Worm (Caenorhabditis elegans): ENCODE data around the gene K08E4.2.

DNA sequence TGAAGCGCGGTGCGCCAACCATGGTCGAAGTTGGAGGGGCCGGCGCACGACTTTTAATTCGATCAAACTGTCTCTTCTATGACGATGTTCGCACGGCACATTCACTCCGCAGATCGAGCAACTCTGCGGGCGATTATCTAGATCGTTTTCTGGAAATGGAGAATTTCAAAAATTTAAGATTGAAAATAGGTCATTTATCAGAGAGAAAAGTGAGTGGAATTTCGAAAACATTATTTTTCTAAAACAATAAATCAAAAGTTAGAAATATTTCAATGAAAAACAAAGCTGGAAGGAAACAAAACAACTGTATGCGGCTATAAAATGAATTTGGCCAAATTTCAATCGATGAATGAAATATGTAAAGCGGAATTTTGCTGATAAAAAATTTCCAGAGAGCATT lies 45.6 kb downstream of the K08E4.2 start, which contains the start of the genes ZK617.26 and unc-22:
- TF ChIP-seq scrt-1 (GFP tag; IDR thresholded peaks at IDR 0.05) (no peak), ama-1 (optimal IDR thresholded peaks at IDR 0.05) (no peak), flt-1 (GFP tag; IDR thresholded peaks at IDR 0.05) (no peak), hmg-4 (GFP tag; optimal IDR thresholded peaks at IDR 0.05) (no peak)
